Fruit fly (Drosophila melanogaster) whole organism, wandering third instar larva: Measurements from ENCODE around the gene CG10581.

Source experiments
- CG32264 ChIP-seq: fragments of 200-800 bp; sonication (Bioruptor generic); optimal IDR thresholded peaks from 2 replicates; lab custom pipeline; 2016; ENCODE audit warnings: missing biosample characterization, missing genetic modification characterization
- CG9705 ChIP-seq: fragments of 200-800 bp; sonication (Bioruptor generic); optimal IDR thresholded peaks from 2 replicates; lab custom pipeline; 2018; ENCODE audit warnings: missing biosample characterization, mild to moderate bottlenecking, missing genetic modification characterization
- Jra ChIP-seq: sonication (Bioruptor generic); optimal IDR thresholded peaks from 2 replicates; lab custom pipeline; 2016; ENCODE audit warnings: missing biosample characterization, missing genetic modification characterization
- brk ChIP-seq: fragments of 200-800 bp; sonication (Bioruptor generic); optimal IDR thresholded peaks from 2 replicates; lab custom pipeline; 2016; ENCODE audit warnings: missing biosample characterization, mild to moderate bottlenecking, missing genetic modification characterization
- pan ChIP-seq: fragments of >200 bp; optimal IDR thresholded peaks from 2 replicates; lab custom pipeline; 2017
- psq ChIP-seq: fragments of 200-800 bp; sonication (Bioruptor generic); optimal IDR thresholded peaks from 3 replicates; lab custom pipeline; 2017; ENCODE audit warnings: missing biosample characterization, mild to moderate bottlenecking, missing genetic modification characterization, moderate library complexity
- tai ChIP-seq: sonication (Bioruptor generic); optimal IDR thresholded peaks from 2 replicates; lab custom pipeline; 2016; ENCODE audit warnings: missing biosample characterization, missing genetic modification characterization

dm6 chr3L:21023364-21023763, 10.6 kb downstream of the CG10581 start:
- TF ChIP-seq CG9705 (GFP tag; lab: Kevin White, UChicago) (no peak), tai (no peak), pan (no peak), psq (peak; percentile 89), Jra (GFP tag; lab: Kevin White, UChicago) (peak; percentile 20), brk (no peak), CG32264 (no peak)
